Worm (Caenorhabditis elegans) whole organism, L1 larva: ENCODE data around the gene F54F2.6.

ENCODE experiments used
- C16A3.4 ChIP-seq: fragments of 150-350 bp; optimal IDR thresholded peaks from 2 replicates; lab custom pipeline; 2014; ENCODE audit warnings: missing biosample characterization, missing genetic modification characterization
- Y116A8C.19 ChIP-seq: sonication (generic microtip); optimal IDR thresholded peaks from 2 replicates; lab custom pipeline; 2016; ENCODE audit warnings: missing compliant biosample characterization, missing genetic modification characterization, borderline replicate concordance
- blmp-1 ChIP-seq: fragments of 150-350 bp; optimal IDR thresholded peaks from 2 replicates; lab custom pipeline; 2014; ENCODE audit warnings: missing biosample characterization, missing genetic modification characterization
- ceh-63 ChIP-seq: fragments of 200-800 bp; sonication (Bioruptor generic); optimal IDR thresholded peaks from 2 replicates; lab custom pipeline; 2018; ENCODE audit warnings: mild to moderate bottlenecking, missing genetic modification characterization, missing compliant biosample characterization
- ceh-8 ChIP-seq: fragments of 200-800 bp; sonication (Bioruptor generic); optimal IDR thresholded peaks from 2 replicates; lab custom pipeline; 2018; ENCODE audit warnings: mild to moderate bottlenecking, missing genetic modification characterization, moderate library complexity, missing compliant biosample characterization
- ceh-82 ChIP-seq, 3 experiments: fragments of 150-350 bp in 1 of 3; sonication (generic microtip) in 2 of 3; optimal IDR thresholded peaks; 2 replicates each; lab custom pipeline; 2014 to 2017; ENCODE audit warnings: missing biosample characterization in 3 of 3, missing genetic modification characterization in 3 of 3
- ces-1 ChIP-seq: fragments of 150-350 bp; optimal IDR thresholded peaks from 2 replicates; lab custom pipeline; 2014; ENCODE audit warnings: missing biosample characterization, missing genetic modification reagents, missing genetic modification characterization
- dpl-1 ChIP-seq, 3 experiments: fragments of 150-350 bp in 2 of 3; sonication (generic microtip) in 1 of 3; optimal IDR thresholded peaks; 2 replicates each; lab custom pipeline; 2014 to 2017; ENCODE audit warnings: missing biosample characterization in 3 of 3, missing genetic modification characterization in 3 of 3, missing genetic modification reagents in 3 of 3
- efl-1 ChIP-seq, 4 experiments: fragments of 150-350 bp; optimal IDR thresholded peaks in 3 of 4; peaks in 1 of 4; 1 replicate in 1 of 4; 2 replicates in 3 of 4; lab custom pipeline; 2014; ENCODE audit warnings: missing biosample characterization in 2 of 4, missing genetic modification characterization in 2 of 4, missing genetic modification reagents in 2 of 4
- efl-3 ChIP-seq: fragments of 200-800 bp; sonication (Bioruptor generic); optimal IDR thresholded peaks from 2 replicates; lab custom pipeline; 2018; ENCODE audit warnings: mild to moderate bottlenecking, missing genetic modification characterization, missing compliant biosample characterization
- elt-2 ChIP-seq: sonication (generic microtip); optimal IDR thresholded peaks from 2 replicates; lab custom pipeline; 2016; ENCODE audit warnings: missing genetic modification characterization, mild to moderate bottlenecking, inconsistent platforms, missing compliant biosample characterization, missing genetic modification reagents
- elt-3 ChIP-seq, 6 experiments: fragments of 150-350 bp in 1 of 6; sonication (generic microtip); optimal IDR thresholded peaks; 2 replicates each; lab custom pipeline; 2017 to 2018; ENCODE audit warnings: missing biosample characterization in 6 of 6, missing genetic modification characterization in 6 of 6, inconsistent platforms in 1 of 6
- fkh-4 ChIP-seq: sonication (generic microtip); optimal IDR thresholded peaks from 2 replicates; lab custom pipeline; 2016; ENCODE audit warnings: missing compliant biosample characterization, missing genetic modification characterization, borderline replicate concordance
- fkh-8 ChIP-seq: sonication (generic microtip); optimal IDR thresholded peaks from 2 replicates; lab custom pipeline; 2016; ENCODE audit warnings: mild to moderate bottlenecking, missing genetic modification characterization, missing compliant biosample characterization
- grh-1 ChIP-seq: fragments of 200-800 bp; sonication (Bioruptor generic); IDR thresholded peaks from 2 replicates; pipeline ENCODE4 v1.3.6; 2022; ENCODE audit warnings: missing genetic modification reagents, missing genetic modification characterization, missing compliant biosample characterization
- hlh-4 ChIP-seq: sonication (generic microtip); optimal IDR thresholded peaks from 2 replicates; lab custom pipeline; 2016; ENCODE audit warnings: mild to moderate bottlenecking, missing genetic modification characterization, missing compliant biosample characterization
- isw-1 ChIP-seq: fragments of 200-800 bp; sonication (Bioruptor generic); IDR thresholded peaks from 2 replicates; pipeline ENCODE4 v1.3.6; 2022; ENCODE audit warnings: missing genetic modification characterization, missing compliant biosample characterization
- jun-1 ChIP-seq: fragments of 150-350 bp; optimal IDR thresholded peaks from 2 replicates; lab custom pipeline; 2014; ENCODE audit warnings: missing biosample characterization, missing genetic modification reagents, missing genetic modification characterization
- lin-13 ChIP-seq: fragments of 150-350 bp; optimal IDR thresholded peaks from 2 replicates; lab custom pipeline; 2014; ENCODE audit warnings: missing biosample characterization, missing genetic modification reagents, missing genetic modification characterization
- lin-35 ChIP-seq, 2 experiments: fragments of 150-350 bp; optimal IDR thresholded peaks; 2 replicates each; lab custom pipeline; 2014; ENCODE audit warnings: missing biosample characterization in 2 of 2, missing genetic modification characterization in 2 of 2, missing genetic modification reagents in 2 of 2
- lin-39 ChIP-seq: fragments of 150-350 bp; optimal IDR thresholded peaks from 2 replicates; lab custom pipeline; 2014; ENCODE audit warnings: missing biosample characterization, missing genetic modification reagents, missing genetic modification characterization
- mdl-1 ChIP-seq, 2 experiments: fragments of 150-350 bp; optimal IDR thresholded peaks; 2 replicates each; lab custom pipeline; 2014 to 2017; ENCODE audit warnings: missing biosample characterization in 2 of 2, missing genetic modification characterization in 2 of 2, inconsistent platforms in 1 of 2
- nhr-11 ChIP-seq: fragments of 150-350 bp; optimal IDR thresholded peaks from 2 replicates; lab custom pipeline; 2014; ENCODE audit warnings: missing biosample characterization, missing genetic modification characterization
- nhr-19 ChIP-seq: fragments of 200-800 bp; sonication (Bioruptor generic); conservative IDR thresholded peaks from 2 replicates; pipeline ENCODE4 v1.3.6; 2022; ENCODE audit warnings: missing genetic modification characterization, missing compliant biosample characterization
- nhr-237 ChIP-seq: fragments of 150-350 bp; optimal IDR thresholded peaks from 2 replicates; lab custom pipeline; 2014; ENCODE audit warnings: missing biosample characterization, missing genetic modification characterization
- nhr-47 ChIP-seq: sonication (generic microtip); optimal IDR thresholded peaks from 2 replicates; lab custom pipeline; 2016; ENCODE audit warnings: mild to moderate bottlenecking, missing genetic modification characterization, moderate library complexity, missing compliant biosample characterization
- nhr-71 ChIP-seq: sonication (generic microtip); optimal IDR thresholded peaks from 2 replicates; lab custom pipeline; 2016; ENCODE audit warnings: mild to moderate bottlenecking, missing genetic modification characterization, moderate library complexity, missing compliant biosample characterization
- nhr-76 ChIP-seq: sonication (generic microtip); optimal IDR thresholded peaks from 2 replicates; lab custom pipeline; 2017; ENCODE audit warnings: missing biosample characterization, missing genetic modification characterization
- nhr-77 ChIP-seq: fragments of 150-350 bp; optimal IDR thresholded peaks from 2 replicates; lab custom pipeline; 2014; ENCODE audit warnings: missing biosample characterization, missing genetic modification characterization
- nhr-85 ChIP-seq: sonication (generic microtip); peaks from one replicate; lab custom pipeline; 2016; ENCODE audit warnings: missing genetic modification characterization, inconsistent platforms, missing compliant biosample characterization
- nhr-90 ChIP-seq: sonication (generic microtip); optimal IDR thresholded peaks from 2 replicates; lab custom pipeline; 2016; ENCODE audit warnings: mild to moderate bottlenecking, missing genetic modification characterization, missing compliant biosample characterization; ENCODE audit not compliant: poor library complexity
- pax-3 ChIP-seq: fragments of 200-800 bp; sonication (Bioruptor generic); optimal IDR thresholded peaks from 2 replicates; lab custom pipeline; 2018; ENCODE audit warnings: mild to moderate bottlenecking, missing genetic modification characterization, moderate library complexity, missing compliant biosample characterization
- pqm-1 ChIP-seq: sonication (generic microtip); optimal IDR thresholded peaks from 3 replicates; lab custom pipeline; 2017; ENCODE audit warnings: missing biosample characterization, missing genetic modification characterization
- skn-1 ChIP-seq: fragments of 150-350 bp; optimal IDR thresholded peaks from 2 replicates; lab custom pipeline; 2014; ENCODE audit warnings: missing biosample characterization, missing genetic modification characterization
- swsn-7 ChIP-seq: sonication (generic microtip); optimal IDR thresholded peaks from 2 replicates; lab custom pipeline; 2016; ENCODE audit warnings: missing genetic modification characterization, missing compliant biosample characterization
- unc-130 ChIP-seq: fragments of 150-350 bp; optimal IDR thresholded peaks from 2 replicates; lab custom pipeline; 2017; ENCODE audit warnings: missing biosample characterization, missing genetic modification characterization, inconsistent platforms
- unc-62 ChIP-seq: fragments of 150-350 bp; optimal IDR thresholded peaks from 2 replicates; lab custom pipeline; 2014; ENCODE audit warnings: missing biosample characterization, missing genetic modification reagents, missing genetic modification characterization
- unc-86 ChIP-seq: sonication (generic microtip); optimal IDR thresholded peaks from 2 replicates; lab custom pipeline; 2016; ENCODE audit warnings: missing genetic modification characterization, missing compliant biosample characterization
- unc-98 ChIP-seq: fragments of 200-800 bp; sonication (Bioruptor generic); IDR thresholded peaks from 2 replicates; pipeline ENCODE4 v1.3.6; 2022; ENCODE audit warnings: missing genetic modification characterization, missing compliant biosample characterization
- vab-15 ChIP-seq: sonication (generic microtip); optimal IDR thresholded peaks from 2 replicates; lab custom pipeline; 2017; ENCODE audit warnings: missing genotype, mild to moderate bottlenecking, missing genetic modification characterization, missing compliant biosample characterization
- zip-4 ChIP-seq: fragments of 200-800 bp; sonication (Bioruptor generic); optimal IDR thresholded peaks from 2 replicates; lab custom pipeline; 2018; ENCODE audit warnings: mild to moderate bottlenecking, missing genetic modification characterization, moderate library complexity, missing compliant biosample characterization
- ztf-11 ChIP-seq, 2 experiments: sonication (generic microtip); optimal IDR thresholded peaks; 2 replicates each; lab custom pipeline; 2016 to 2017; ENCODE audit warnings: missing genetic modification characterization in 2 of 2, missing biosample characterization in 1 of 2, missing compliant biosample characterization in 1 of 2

F54F2.6 gene

ce11 chrIII:8801352-8801863 is 907 bp upstream of the F54F2.6 start:
- TF ChIP-seq elt-2 (tag; lab: Kevin White, UChicago) (no peak), nhr-11 (tag; lab: Kevin White, UChicago) (no peak), nhr-237 (no peak), unc-130 (tag; lab: Kevin White, UChicago) (peak; percentile 49), zip-4 (GFP tag; lab: Kevin White, UChicago) (no peak), dpl-1 (GFP tag; optimal IDR thresholded peaks at IDR 0.05; lab: Kevin White, UChicago) (no peak), blmp-1 (peak; percentile 74), vab-15 (tag; lab: Kevin White, UChicago) (no peak), lin-35 (GFP tag; optimal IDR thresholded peaks at IDR 0.05; lab: Kevin White, UChicago) (no peak), pax-3 (tag; lab: Kevin White, UChicago) (no peak), elt-3 (tag; optimal IDR thresholded peaks at IDR 0.05; lab: Kevin White, UChicago) (peak in 3 of 6 experiments; percentile 16 to 81 (median 68)), unc-62 (GFP tag; lab: Kevin White, UChicago) (no peak), mdl-1 (tag; optimal IDR thresholded peaks at IDR 0.05; lab: Kevin White, UChicago) (peak in 1 of 2 experiments; percentile 14), lin-39 (tag; lab: Kevin White, UChicago) (no peak), skn-1 (tag; lab: Kevin White, UChicago) (peak; percentile 18), C16A3.4 (peak; percentile 0), lin-13 (peak; percentile 23), nhr-47 (tag; lab: Kevin White, UChicago) (no peak), pqm-1 (tag; lab: Kevin White, UChicago) (no peak), fkh-4 (tag; lab: Kevin White, UChicago) (no peak), jun-1 (tag; lab: Kevin White, UChicago) (no peak), efl-3 (no peak), efl-1 (optimal IDR thresholded peaks at IDR 0.05; lab: Kevin White, UChicago) (no peak), efl-1 (GFP tag; optimal IDR thresholded peaks at IDR 0.05 in 1 of 2; lab: Kevin White, UChicago) (no peak), ces-1 (GFP tag; lab: Kevin White, UChicago) (no peak), fkh-8 (tag; lab: Kevin White, UChicago) (no peak), nhr-90 (tag; lab: Kevin White, UChicago) (no peak), nhr-76 (tag; lab: Kevin White, UChicago) (no peak), isw-1 (no peak), ceh-63 (GFP tag; lab: Kevin White, UChicago) (no peak), swsn-7 (tag; lab: Kevin White, UChicago) (no peak), ztf-11 (tag; optimal IDR thresholded peaks at IDR 0.05; lab: Kevin White, UChicago) (no peak), nhr-85 (tag; lab: Kevin White, UChicago) (no peak), Y116A8C.19 (tag; lab: Kevin White, UChicago) (no peak), unc-98 (GFP tag; lab: Robert Waterston, UW) (no peak), unc-86 (tag; lab: Kevin White, UChicago) (no peak), ceh-82 (tag; optimal IDR thresholded peaks at IDR 0.05; lab: Kevin White, UChicago) (peak in 1 of 3 experiments; percentile 5), nhr-71 (tag; lab: Kevin White, UChicago) (no peak), nhr-19 (GFP tag; lab: Robert Waterston, UW) (no peak), hlh-4 (tag; lab: Kevin White, UChicago) (no peak), nhr-77 (tag; lab: Kevin White, UChicago) (no peak), ceh-8 (GFP tag; lab: Kevin White, UChicago) (no peak), grh-1 (GFP tag; lab: Robert Waterston, UW) (peak; percentile 40; the same call in 1 of the 2 replicates)
